Fruit fly (Drosophila melanogaster): ENCODE results near the gene Sf3b1.

DNA sequence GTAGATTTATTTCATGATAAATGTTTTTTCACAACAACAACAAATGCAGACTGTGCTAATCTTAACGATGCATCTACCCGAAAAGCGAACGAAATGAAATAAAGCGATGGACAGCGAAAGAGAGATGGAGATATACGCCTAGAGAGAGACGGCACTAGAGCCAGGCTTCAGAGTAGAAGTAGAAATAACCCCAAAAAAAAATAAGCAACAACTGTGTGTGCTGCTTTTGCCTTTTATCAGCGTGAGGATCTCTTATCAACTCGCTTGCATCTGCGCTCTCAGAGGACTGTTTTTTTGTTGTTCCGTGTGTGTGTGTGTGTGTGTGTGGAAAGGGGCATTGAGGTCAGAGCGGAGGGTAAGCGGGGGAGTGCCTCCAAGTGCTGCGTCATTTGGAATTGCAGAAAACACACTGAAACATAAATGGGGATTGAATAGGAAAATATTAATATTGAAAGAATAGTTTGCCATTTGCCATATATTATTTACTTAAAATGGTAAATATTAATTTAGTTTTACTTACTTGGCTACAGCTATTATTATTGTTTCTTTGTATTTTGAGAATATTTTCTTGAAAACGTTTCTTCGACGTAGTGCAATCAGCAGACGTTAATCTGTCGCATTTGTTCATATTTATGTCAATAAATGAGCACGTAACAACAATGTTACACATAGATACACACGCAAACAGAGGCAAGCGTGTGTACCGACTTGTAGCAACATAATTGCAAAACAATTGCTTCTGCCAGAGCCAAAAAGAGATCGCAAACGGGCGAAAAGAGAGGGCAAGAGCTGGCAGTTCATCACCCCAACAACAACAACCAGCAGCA, 46.9 kb upstream of the Sf3b1 start:
- TF ChIP-seq Hr96 (GFP tag; optimal IDR thresholded peaks at IDR 0.05), result no peak
- no peak for TF ChIP-seq CG1620 (GFP tag; optimal IDR thresholded peaks at IDR 0.05)
- TF ChIP-seq CG7101 (tag; optimal IDR thresholded peaks at IDR 0.05), result no peak
- no peak for TF ChIP-seq kay (GFP tag; ENCODE audit: borderline replicate concordance)
- no peak for TF ChIP-seq bab1 (GFP tag; optimal IDR thresholded peaks at IDR 0.05)
- TF ChIP-seq CG11617 (GFP tag; optimal IDR thresholded peaks at IDR 0.05), result no peak
- no peak for TF ChIP-seq toe (GFP tag; optimal IDR thresholded peaks at IDR 0.05)
- no peak for TF ChIP-seq cnc (optimal IDR thresholded peaks at IDR 0.05)

Data from whole organism, adult.